Worm (Caenorhabditis elegans): ENCODE measurements around the gene T26H8.4.

T26H8.4 gene

DNA sequence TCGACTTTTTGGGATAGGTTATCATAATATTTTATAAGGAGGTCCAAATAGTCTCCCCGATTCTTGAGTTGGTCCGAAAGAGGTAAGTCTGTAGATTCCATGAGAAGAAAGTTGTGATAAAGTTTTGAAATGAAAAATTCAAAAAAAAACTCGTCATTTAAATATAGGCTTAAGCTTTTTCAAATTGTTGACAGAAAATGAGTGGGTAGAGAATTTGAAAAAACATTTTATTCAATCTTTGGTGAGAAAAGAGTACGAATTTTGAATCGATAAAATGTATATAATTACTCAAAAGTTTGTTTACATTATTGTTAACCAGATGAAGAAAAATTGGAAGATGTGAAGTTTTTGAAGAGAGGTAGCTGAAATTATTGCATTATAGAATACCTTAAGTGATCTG, 1.1 kb downstream of the T26H8.4 start, which contains the start of gene T26H8.5:
TSS of gene T26H8.5 (minus strand) at position 101 of the 400 bp plus-strand sequence.
- TF ChIP-seq pax-3 (tag; optimal IDR thresholded peaks at IDR 0.05) (peak; percentile 46), fos-1 (tag; optimal IDR thresholded peaks at IDR 0.05) (no peak), lin-14 (GFP tag; optimal IDR thresholded peaks at IDR 0.05) (no peak), nhr-28 (tag; optimal IDR thresholded peaks at IDR 0.05) (no peak), nhr-19 (GFP tag; conservative IDR thresholded peaks at IDR 0.05) (no peak), ztf-11 (tag; optimal IDR thresholded peaks at IDR 0.05) (no peak), lin-39 (tag; optimal IDR thresholded peaks at IDR 0.05) (no peak), swsn-7 (tag; optimal IDR thresholded peaks at IDR 0.05) (no peak), vab-15 (tag; optimal IDR thresholded peaks at IDR 0.05) (no peak)

DNA sequence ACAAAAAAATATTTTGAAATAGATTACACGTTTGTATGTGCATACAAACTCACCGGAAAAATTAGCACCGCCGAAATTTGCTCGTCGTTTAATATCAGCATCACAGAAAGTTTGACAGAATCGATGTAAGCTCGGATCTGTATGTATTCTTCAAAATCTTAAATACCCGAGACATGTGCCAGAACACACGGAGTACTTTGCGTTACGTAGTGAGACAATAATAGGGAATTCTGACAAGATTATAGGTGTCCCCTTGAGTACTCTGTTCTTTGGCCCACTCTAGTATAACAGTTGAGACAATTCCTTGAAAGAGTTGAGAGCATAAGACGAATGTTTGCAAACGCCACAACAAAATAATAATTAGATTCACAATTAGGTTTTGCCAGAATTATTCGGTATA, 3.0 kb downstream of the T26H8.4 start, which contains the start of gene srx-48:
TSS of gene srx-48 (minus strand) at position 101 of the 400 bp plus-strand sequence.
- TF ChIP-seq aha-1 (tag; optimal IDR thresholded peaks at IDR 0.05): no peak
- TF ChIP-seq unc-98 (GFP tag; IDR thresholded peaks at IDR 0.05): no peak
- no peak for TF ChIP-seq fos-1 (tag; optimal IDR thresholded peaks at IDR 0.05)
- peak; percentile 67 for TF ChIP-seq pax-3 (tag; optimal IDR thresholded peaks at IDR 0.05)

DNA sequence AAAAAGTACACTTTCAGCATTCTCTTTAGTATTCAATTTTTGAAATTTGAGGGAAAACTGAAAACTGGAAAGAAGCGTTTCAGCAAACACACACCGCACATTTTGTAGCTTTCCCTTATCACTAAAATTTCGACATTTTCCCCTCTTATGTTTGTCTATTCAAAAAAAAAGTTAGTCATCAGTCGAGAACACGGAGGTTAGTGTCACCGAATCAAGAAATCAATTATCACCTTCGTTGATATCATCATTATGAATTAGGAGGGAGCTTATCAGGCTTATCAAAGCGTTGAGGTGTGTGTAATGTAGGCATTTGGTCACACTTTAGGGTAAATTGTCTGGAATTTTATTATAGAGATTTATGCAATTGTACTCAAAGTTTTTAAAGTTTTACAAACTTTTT, 8.0 kb downstream of the T26H8.4 start, which contains the start of gene cpr-3:
TSS of gene cpr-3 (minus strand) at position 104 of the 400 bp plus-strand sequence.
- TF ChIP-seq sptf-1 (tag; optimal IDR thresholded peaks at IDR 0.05): no peak
- TF ChIP-seq nhr-19 (GFP tag; conservative IDR thresholded peaks at IDR 0.05): no peak
- TF ChIP-seq C34B4.2 (tag; optimal IDR thresholded peaks at IDR 0.05): no peak
- no peak for TF ChIP-seq nhr-84 (tag; optimal IDR thresholded peaks at IDR 0.05)
- no peak for TF ChIP-seq lin-39 (tag; optimal IDR thresholded peaks at IDR 0.05)
- TF ChIP-seq nhr-12 (tag; optimal IDR thresholded peaks at IDR 0.05): no peak
- no peak for TF ChIP-seq fos-1 (tag; optimal IDR thresholded peaks at IDR 0.05)
- no peak for TF ChIP-seq efl-1 (optimal IDR thresholded peaks at IDR 0.05)
- peak in 1 of 2 experiments; percentile 37 for TF ChIP-seq efl-1 (GFP tag; optimal IDR thresholded peaks at IDR 0.05 in 1 of 2)
- no peak for TF ChIP-seq ceh-8 (GFP tag; optimal IDR thresholded peaks at IDR 0.05)
- peak; percentile 83 for TF ChIP-seq tlp-1 (tag; optimal IDR thresholded peaks at IDR 0.05)
- TF ChIP-seq hpl-2 (GFP tag; optimal IDR thresholded peaks at IDR 0.05): no peak
- peak; percentile 30 for TF ChIP-seq nhr-71 (tag; optimal IDR thresholded peaks at IDR 0.05)
- TF ChIP-seq nhr-11 (tag; optimal IDR thresholded peaks at IDR 0.05): no peak
- TF ChIP-seq grh-1 (GFP tag; IDR thresholded peaks at IDR 0.05): no peak
- no peak for TF ChIP-seq skn-1 (tag; optimal IDR thresholded peaks at IDR 0.05)
- no peak for TF ChIP-seq ceh-88 (GFP tag; IDR thresholded peaks at IDR 0.05)
- no peak for TF ChIP-seq lin-35 (GFP tag; optimal IDR thresholded peaks at IDR 0.05)
- no peak for TF ChIP-seq vab-15 (tag; optimal IDR thresholded peaks at IDR 0.05)
- TF ChIP-seq elt-2 (tag; optimal IDR thresholded peaks at IDR 0.05): peak; percentile 100
- peak; percentile 90 for TF ChIP-seq pqm-1 (tag; optimal IDR thresholded peaks at IDR 0.05)
- TF ChIP-seq lin-15B (tag; optimal IDR thresholded peaks at IDR 0.05): no peak
- peak; percentile 52 for TF ChIP-seq nhr-20 (tag; optimal IDR thresholded peaks at IDR 0.05)
- no peak for TF ChIP-seq irx-1 (tag; optimal IDR thresholded peaks at IDR 0.05)
- TF ChIP-seq ceh-90 (tag; optimal IDR thresholded peaks at IDR 0.05): no peak
- no peak for TF ChIP-seq nhr-77 (tag; optimal IDR thresholded peaks at IDR 0.05)
- TF ChIP-seq C16A3.4 (tag; optimal IDR thresholded peaks at IDR 0.05): no peak
- no peak for TF ChIP-seq xbp-1 (tag; optimal IDR thresholded peaks at IDR 0.05)
- no peak for TF ChIP-seq nhr-28 (tag; optimal IDR thresholded peaks at IDR 0.05)
- no peak for TF ChIP-seq zag-1 (tag; optimal IDR thresholded peaks at IDR 0.05)
- no peak for TF ChIP-seq snpc-4 (tag; optimal IDR thresholded peaks at IDR 0.05)
- TF ChIP-seq lir-3 (tag; optimal IDR thresholded peaks at IDR 0.05; ENCODE audit: poor library complexity): no peak
- no peak for TF ChIP-seq lsy-2 (tag; optimal IDR thresholded peaks at IDR 0.05)
- no peak for TF ChIP-seq unc-98 (GFP tag; IDR thresholded peaks at IDR 0.05)
- no peak for TF ChIP-seq nhr-85 (tag)
- TF ChIP-seq rnt-1 (tag; optimal IDR thresholded peaks at IDR 0.05): no peak
- no peak for TF ChIP-seq F16B12.6 (tag; optimal IDR thresholded peaks at IDR 0.05)
- no peak for TF ChIP-seq mab-9 (GFP tag; IDR thresholded peaks at IDR 0.05)
- TF ChIP-seq pax-3 (tag; optimal IDR thresholded peaks at IDR 0.05): peak; percentile 88
- no peak for TF ChIP-seq lin-14 (GFP tag; optimal IDR thresholded peaks at IDR 0.05)
- TF ChIP-seq ceh-63 (GFP tag; optimal IDR thresholded peaks at IDR 0.05): no peak
- no peak for TF ChIP-seq aly-2 (tag; optimal IDR thresholded peaks at IDR 0.05)
- peak; percentile 19 for TF ChIP-seq nhr-90 (tag; optimal IDR thresholded peaks at IDR 0.05; ENCODE audit: poor library complexity)
- no peak for TF ChIP-seq mef-2 (tag; optimal IDR thresholded peaks at IDR 0.05)
- TF ChIP-seq jun-1 (tag; optimal IDR thresholded peaks at IDR 0.05): peak; percentile 75
- TF ChIP-seq Y116A8C.19 (tag; optimal IDR thresholded peaks at IDR 0.05; ENCODE audit: borderline replicate concordance): no peak

Measured in whole organism, L1 larva.